Worm (Caenorhabditis elegans) whole organism, early embryonic: ENCODE data around the gene vha-4.

Experiments used
- B0310.2 ChIP-seq: sonication (generic microtip); optimal IDR thresholded peaks from 2 replicates; lab custom pipeline; 2016; ENCODE audit warnings: mild to moderate bottlenecking, missing genetic modification characterization, missing compliant biosample characterization
- F13C5.2 ChIP-seq: sonication (generic microtip); optimal IDR thresholded peaks from 2 replicates; lab custom pipeline; 2017; ENCODE audit warnings: mild to moderate bottlenecking, missing genetic modification characterization, inconsistent platforms, missing compliant biosample characterization
- aly-1 ChIP-seq: sonication (generic microtip); optimal IDR thresholded peaks from 2 replicates; lab custom pipeline; 2016; ENCODE audit warnings: missing genetic modification characterization, missing compliant biosample characterization
- ama-1 ChIP-seq: fragments of 150-350 bp; optimal IDR thresholded peaks from 2 replicates; lab custom pipeline; 2014
- ceh-13 ChIP-seq: fragments of 200-800 bp; sonication (Bioruptor generic); optimal IDR thresholded peaks from 2 replicates; lab custom pipeline; 2018; ENCODE audit warnings: mild to moderate bottlenecking, missing genetic modification characterization, missing compliant biosample characterization
- ceh-36 ChIP-seq: sonication (generic microtip); optimal IDR thresholded peaks from 2 replicates; lab custom pipeline; 2016; ENCODE audit warnings: missing genetic modification characterization, inconsistent platforms, missing compliant biosample characterization
- ets-7 ChIP-seq: sonication (generic microtip); optimal IDR thresholded peaks from 2 replicates; lab custom pipeline; 2016; ENCODE audit warnings: missing genotype, missing genetic modification characterization, missing compliant biosample characterization
- flt-1 ChIP-seq: fragments of 200-800 bp; sonication (Bioruptor generic); IDR thresholded peaks from 2 replicates; pipeline ENCODE4 v1.3.6; 2022; ENCODE audit warnings: missing genetic modification characterization, missing compliant biosample characterization
- hmbx-1 ChIP-seq: sonication (generic microtip); optimal IDR thresholded peaks from 2 replicates; lab custom pipeline; 2016; ENCODE audit warnings: mild to moderate bottlenecking, missing genetic modification characterization, missing compliant biosample characterization
- hmg-4 ChIP-seq: fragments of 200-800 bp; sonication (Bioruptor generic); optimal IDR thresholded peaks from 2 replicates; lab custom pipeline; 2018; ENCODE audit warnings: mild to moderate bottlenecking, missing genetic modification characterization, missing compliant biosample characterization
- hnd-1 ChIP-seq: sonication (generic microtip); optimal IDR thresholded peaks from 2 replicates; lab custom pipeline; 2016; ENCODE audit warnings: missing genetic modification characterization, missing compliant biosample characterization
- pes-1 ChIP-seq: fragments of 200-800 bp; sonication (Bioruptor generic); IDR thresholded peaks from 2 replicates; pipeline ENCODE4 v1.3.6; 2022; ENCODE audit warnings: missing genetic modification reagents, missing genetic modification characterization, missing compliant biosample characterization
- scrt-1 ChIP-seq: fragments of 200-800 bp; sonication (Bioruptor generic); IDR thresholded peaks from 2 replicates; pipeline ENCODE4 v1.3.6; 2022; ENCODE audit warnings: missing genetic modification characterization, missing compliant biosample characterization
- sea-1 ChIP-seq: fragments of 200-800 bp; sonication (Bioruptor generic); conservative IDR thresholded peaks from 2 replicates; pipeline ENCODE4 v1.3.6; 2022; ENCODE audit warnings: missing genetic modification characterization, missing compliant biosample characterization
- tbx-11 ChIP-seq: fragments of 200-800 bp; sonication (Bioruptor generic); IDR thresholded peaks from 2 replicates; pipeline ENCODE4 v1.3.6; 2022; ENCODE audit warnings: missing genetic modification characterization, missing compliant biosample characterization
- tbx-37 ChIP-seq: fragments of 200-800 bp; sonication (Bioruptor generic); conservative IDR thresholded peaks from 2 replicates; pipeline ENCODE4 v1.3.6; 2022; ENCODE audit warnings: missing genetic modification reagents, missing genetic modification characterization, missing compliant biosample characterization
- tra-4 ChIP-seq: sonication (generic microtip); optimal IDR thresholded peaks from 2 replicates; lab custom pipeline; 2017; ENCODE audit warnings: missing genetic modification characterization, missing compliant biosample characterization

The vha-4 gene

ce11 chrII:7879266-7879718, at the start of gene vha-4, which contains the start of gene T01H3.5:
Gene vha-4, minus strand, starts transcription at chrII:7879316.
Gene T01H3.5, plus strand, starts transcription at chrII:7879616.
- TF ChIP-seq hnd-1 = no peak
- TF ChIP-seq sea-1 = no peak
- no peak for TF ChIP-seq tra-4 (tag; lab: Kevin White, UChicago)
- TF ChIP-seq B0310.2 (tag; lab: Kevin White, UChicago) = no peak
- no peak for TF ChIP-seq tbx-37 (GFP tag; lab: Robert Waterston, UW)
- no peak for TF ChIP-seq flt-1 (GFP tag; lab: Robert Waterston, UW)
- no peak for TF ChIP-seq aly-1
- no peak for TF ChIP-seq F13C5.2
- no peak for TF ChIP-seq tbx-11 (GFP tag; lab: Robert Waterston, UW)
- no peak for TF ChIP-seq scrt-1
- no peak for TF ChIP-seq ceh-36 (tag; lab: Kevin White, UChicago)
- no peak for TF ChIP-seq ama-1 (lab: Kevin White, UChicago)
- no peak for TF ChIP-seq hmbx-1 (tag; lab: Kevin White, UChicago)
- no peak for TF ChIP-seq ceh-13 (GFP tag; lab: Kevin White, UChicago)

- TF ChIP-seq hmbx-1 (tag; lab: Kevin White, UChicago) = no peak
- TF ChIP-seq ama-1 (lab: Kevin White, UChicago) = no peak
- no peak for TF ChIP-seq ceh-13 (GFP tag; lab: Kevin White, UChicago)
Measured at ce11 chrII:7928600-7928999, 49.5 kb upstream of the vha-4 start, which contains the start of gene spv-1. Gene spv-1, minus strand, starts transcription at chrII:7928700.

- TF ChIP-seq B0310.2 (tag; lab: Kevin White, UChicago) = no peak
- TF ChIP-seq ets-7 (tag; lab: Kevin White, UChicago) = no peak
- TF ChIP-seq sea-1 = no peak
- no peak for TF ChIP-seq hmg-4 (GFP tag; lab: Kevin White, UChicago)
- no peak for TF ChIP-seq ceh-36 (tag; lab: Kevin White, UChicago)
- TF ChIP-seq hnd-1 = no peak
- TF ChIP-seq aly-1 = no peak
- no peak for TF ChIP-seq hmbx-1 (tag; lab: Kevin White, UChicago)
- no peak for TF ChIP-seq pes-1 (GFP tag; lab: Robert Waterston, UW)
- TF ChIP-seq ama-1 (lab: Kevin White, UChicago) = no peak
- TF ChIP-seq tra-4 (tag; lab: Kevin White, UChicago) = no peak
- no peak for TF ChIP-seq ceh-13 (GFP tag; lab: Kevin White, UChicago)
- TF ChIP-seq tbx-11 (GFP tag; lab: Robert Waterston, UW) = no peak
- TF ChIP-seq F13C5.2 = no peak
Measured at ce11 chrII:7921155-7921554, 42.0 kb upstream of the vha-4 start.

- TF ChIP-seq hmbx-1 (tag; lab: Kevin White, UChicago) = no peak
- no peak for TF ChIP-seq aly-1
- TF ChIP-seq hmg-4 (GFP tag; lab: Kevin White, UChicago) = no peak
- TF ChIP-seq ceh-36 (tag; lab: Kevin White, UChicago) = no peak
- TF ChIP-seq scrt-1 = no peak
- TF ChIP-seq ceh-13 (GFP tag; lab: Kevin White, UChicago) = no peak
- no peak for TF ChIP-seq tbx-37 (GFP tag; lab: Robert Waterston, UW)
- no peak for TF ChIP-seq F13C5.2
- TF ChIP-seq ets-7 (tag; lab: Kevin White, UChicago) = no peak
- no peak for TF ChIP-seq pes-1 (GFP tag; lab: Robert Waterston, UW)
Measured at ce11 chrII:7920178-7920577, 41.1 kb upstream of the vha-4 start.

- TF ChIP-seq flt-1 (GFP tag; lab: Robert Waterston, UW) = no peak
- no peak for TF ChIP-seq hmg-4 (GFP tag; lab: Kevin White, UChicago)
Measured at ce11 chrII:7911015-7911414, 31.9 kb upstream of the vha-4 start, which contains the start of gene ZK675.4. Gene ZK675.4, plus strand, starts transcription at chrII:7911315.

ce11 chrII:7907539-7907997, 28.5 kb upstream of the vha-4 start, which contains the start of gene best-23:
Gene best-23, minus strand, starts transcription at chrII:7907589.
- TF ChIP-seq tra-4 (tag; lab: Kevin White, UChicago) (no peak), hnd-1 (no peak), ets-7 (tag; lab: Kevin White, UChicago) (no peak), ama-1 (lab: Kevin White, UChicago) (no peak)

ce11 chrII:7901990-7902389, 22.9 kb upstream of the vha-4 start:
- no peak for TF ChIP-seq pes-1 (GFP tag; lab: Robert Waterston, UW)
- no peak for TF ChIP-seq ama-1 (lab: Kevin White, UChicago)

ce11 chrII:7900762-7901161, 21.6 kb upstream of the vha-4 start:
- TF ChIP-seq hmg-4 (GFP tag; lab: Kevin White, UChicago) = no peak
- no peak for TF ChIP-seq scrt-1
- TF ChIP-seq hmbx-1 (tag; lab: Kevin White, UChicago) = no peak
- no peak for TF ChIP-seq flt-1 (GFP tag; lab: Robert Waterston, UW)
- no peak for TF ChIP-seq tra-4 (tag; lab: Kevin White, UChicago)
- TF ChIP-seq ets-7 (tag; lab: Kevin White, UChicago) = no peak
- TF ChIP-seq tbx-11 (GFP tag; lab: Robert Waterston, UW) = no peak
- no peak for TF ChIP-seq ama-1 (lab: Kevin White, UChicago)
- TF ChIP-seq ceh-13 (GFP tag; lab: Kevin White, UChicago) = no peak
- no peak for TF ChIP-seq sea-1
- no peak for TF ChIP-seq B0310.2 (tag; lab: Kevin White, UChicago)
- no peak for TF ChIP-seq tbx-37 (GFP tag; lab: Robert Waterston, UW)
- TF ChIP-seq hnd-1 = no peak
- TF ChIP-seq ceh-36 (tag; lab: Kevin White, UChicago) = no peak
- no peak for TF ChIP-seq pes-1 (GFP tag; lab: Robert Waterston, UW)
- no peak for TF ChIP-seq F13C5.2
